Worm (Caenorhabditis elegans) whole organism, L3 larva: ENCODE results near the gene C17H11.6.

ENCODE experiments used
- daf-12 ChIP-seq: fragments of 150-350 bp; optimal IDR thresholded peaks from 2 replicates; lab custom pipeline; 2014; ENCODE audit warnings: missing biosample characterization, missing genetic modification reagents, missing genetic modification characterization
- fos-1 ChIP-seq: fragments of 150-350 bp; optimal IDR thresholded peaks from 2 replicates; lab custom pipeline; 2014; ENCODE audit warnings: missing biosample characterization, missing genetic modification characterization
- jun-1 ChIP-seq: fragments of 150-350 bp; optimal IDR thresholded peaks from 2 replicates; lab custom pipeline; 2014; ENCODE audit warnings: missing biosample characterization, missing genetic modification reagents, missing genetic modification characterization
- ztf-11 ChIP-seq: fragments of 150-350 bp; optimal IDR thresholded peaks from 2 replicates; lab custom pipeline; 2014; ENCODE audit warnings: missing biosample characterization, missing genetic modification characterization

- TF ChIP-seq fos-1 (tag; lab: Kevin White, UChicago) = no peak
- TF ChIP-seq ztf-11 (tag; lab: Kevin White, UChicago) = no peak
- TF ChIP-seq jun-1 = no peak
- TF ChIP-seq daf-12 (tag; lab: Kevin White, UChicago) = no peak
Observed at ce11 chrX:8252293-8252692, 48.7 kb upstream of the C17H11.6 start, which contains the start of gene M60.6.
